Worm (Caenorhabditis elegans) whole organism, L4 larva: Measurements from ENCODE around the gene set-16.

Source experiments
- ZK546.5 ChIP-seq, 2 experiments: sonication (generic microtip); optimal IDR thresholded peaks; 2 replicates each; lab custom pipeline; 2017; ENCODE audit warnings: missing biosample characterization in 2 of 2, missing genetic modification characterization in 2 of 2
- ceh-28 ChIP-seq: fragments of 150-350 bp; optimal IDR thresholded peaks from 2 replicates; lab custom pipeline; 2014; ENCODE audit warnings: missing biosample characterization, missing genetic modification reagents, missing genetic modification characterization
- ces-1 ChIP-seq: fragments of 150-350 bp; sonication (generic microtip); optimal IDR thresholded peaks from 4 replicates; lab custom pipeline; 2014; ENCODE audit warnings: missing biosample characterization, missing genetic modification reagents, missing genetic modification characterization
- daf-12 ChIP-seq: fragments of 150-350 bp; optimal IDR thresholded peaks from 2 replicates; lab custom pipeline; 2014; ENCODE audit warnings: missing biosample characterization, missing genetic modification reagents, missing genetic modification characterization
- daf-16 ChIP-seq, 3 experiments: sonication (generic microtip); optimal IDR thresholded peaks; 2 replicates each; lab custom pipeline; 2016 to 2017; ENCODE audit warnings: missing genetic modification characterization in 3 of 3, missing genetic modification reagents in 3 of 3, mild to moderate bottlenecking in 2 of 3, missing compliant biosample characterization in 2 of 3, missing biosample characterization in 1 of 3, moderate library complexity in 1 of 3
- daf-19 ChIP-seq: fragments of 200-800 bp; sonication (Bioruptor generic); conservative IDR thresholded peaks from 2 replicates; pipeline ENCODE4 v1.3.6; 2022; ENCODE audit warnings: missing genetic modification characterization, missing compliant biosample characterization
- daf-8 ChIP-seq: fragments of 200-800 bp; sonication (Bioruptor generic); IDR thresholded peaks from 2 replicates; pipeline ENCODE4 v1.3.6; 2022; ENCODE audit warnings: missing genetic modification characterization, missing compliant biosample characterization
- dmd-6 ChIP-seq: fragments of 200-800 bp; sonication (Bioruptor generic); IDR thresholded peaks from 2 replicates; pipeline ENCODE4 v1.3.6; 2022; ENCODE audit warnings: missing genetic modification reagents, missing genetic modification characterization, missing compliant biosample characterization
- dpl-1 ChIP-seq: fragments of 150-350 bp; optimal IDR thresholded peaks from 2 replicates; lab custom pipeline; 2014; ENCODE audit warnings: missing biosample characterization, missing genetic modification reagents, missing genetic modification characterization
- duxl-1 ChIP-seq: sonication (generic microtip); optimal IDR thresholded peaks from 2 replicates; lab custom pipeline; 2016; ENCODE audit warnings: mild to moderate bottlenecking, missing genetic modification characterization, moderate library complexity, missing compliant biosample characterization; ENCODE audit not compliant: poor library complexity
- dve-1 ChIP-seq: sonication (generic microtip); optimal IDR thresholded peaks from 2 replicates; lab custom pipeline; 2017; ENCODE audit warnings: antibody characterized with exemption, mild to moderate bottlenecking, missing genetic modification characterization, missing compliant biosample characterization; ENCODE audit not compliant: insufficient read depth
- hlh-30 ChIP-seq: sonication (generic microtip); optimal IDR thresholded peaks from 2 replicates; lab custom pipeline; 2017; ENCODE audit warnings: antibody characterized with exemption, mild to moderate bottlenecking, missing genetic modification characterization, missing compliant biosample characterization; ENCODE audit not compliant: insufficient read depth
- lin-38 ChIP-seq: fragments of 200-800 bp; sonication (Bioruptor generic); IDR thresholded peaks from 2 replicates; pipeline ENCODE4 v1.3.6; 2022; ENCODE audit warnings: missing genetic modification reagents, missing genetic modification characterization, missing compliant biosample characterization
- lsy-2 ChIP-seq, 2 experiments: fragments of 150-350 bp in 1 of 2; sonication (generic microtip) in 1 of 2; optimal IDR thresholded peaks; 2 replicates each; lab custom pipeline; 2014 to 2017; ENCODE audit warnings: missing biosample characterization in 2 of 2, missing genetic modification characterization in 2 of 2
- mxl-3 ChIP-seq: fragments of 200-800 bp; sonication (Bioruptor generic); optimal IDR thresholded peaks from 2 replicates; lab custom pipeline; 2018; ENCODE audit warnings: mild to moderate bottlenecking, missing genetic modification characterization, missing compliant biosample characterization
- nhr-28 ChIP-seq: fragments of 150-350 bp; optimal IDR thresholded peaks from 2 replicates; lab custom pipeline; 2014; ENCODE audit warnings: missing biosample characterization, missing genetic modification characterization
- nhr-77 ChIP-seq: fragments of 150-350 bp; optimal IDR thresholded peaks from 2 replicates; lab custom pipeline; 2014; ENCODE audit warnings: missing biosample characterization, missing genetic modification characterization
- php-3 ChIP-seq: fragments of 200-800 bp; sonication (Bioruptor generic); IDR thresholded peaks from 2 replicates; pipeline ENCODE4 v1.3.6; 2022; ENCODE audit warnings: missing genetic modification reagents, missing genetic modification characterization, missing compliant biosample characterization
- pqm-1 ChIP-seq: sonication (generic microtip); optimal IDR thresholded peaks from 2 replicates; lab custom pipeline; 2017; ENCODE audit warnings: missing biosample characterization, missing genetic modification characterization
- tag-97 ChIP-seq: fragments of 200-800 bp; sonication (Bioruptor generic); IDR thresholded peaks from 2 replicates; pipeline ENCODE4 v1.3.6; 2022; ENCODE audit warnings: missing genetic modification characterization, missing compliant biosample characterization
- unc-62 ChIP-seq, 3 experiments: fragments of 150-350 bp in 1 of 3; sonication (generic microtip); optimal IDR thresholded peaks in 2 of 3; peaks in 1 of 3; 1 replicate in 1 of 3; 2 replicates in 2 of 3; lab custom pipeline; 2014 to 2017; ENCODE audit warnings: missing biosample characterization in 3 of 3, missing genetic modification characterization in 3 of 3, missing genetic modification reagents in 3 of 3, missing genotype in 1 of 3
- zfp-3 ChIP-seq: fragments of 200-800 bp; sonication (Bioruptor generic); conservative IDR thresholded peaks from 2 replicates; pipeline ENCODE4 v1.3.6; 2022; ENCODE audit warnings: missing genetic modification reagents, missing genetic modification characterization, missing compliant biosample characterization
- ztf-11 ChIP-seq: fragments of 150-350 bp; optimal IDR thresholded peaks from 2 replicates; lab custom pipeline; 2014; ENCODE audit warnings: missing biosample characterization, missing genetic modification characterization

Gene set-16

ce11 chrIII:13669519-13669918 is 25.8 kb downstream of the set-16 start:
- TF ChIP-seq dpl-1 (GFP tag; lab: Kevin White, UChicago) (no peak), ceh-28 (tag; lab: Kevin White, UChicago) (no peak), unc-62 (GFP tag; optimal IDR thresholded peaks at IDR 0.05 in 1 of 2; lab: Kevin White, UChicago) (peak in 1 of 2 experiments; percentile 92), unc-62 (tag; optimal IDR thresholded peaks at IDR 0.05; lab: Kevin White, UChicago) (no peak), dmd-6 (GFP tag; lab: Robert Waterston, UW) (no peak), ces-1 (GFP tag; lab: Kevin White, UChicago) (no peak), daf-8 (no peak)
- TF ChIP-seq, all 104 proteins: peak for 1

- TF ChIP-seq tag-97 (GFP tag; lab: Robert Waterston, UW) (no peak), nhr-28 (tag; lab: Kevin White, UChicago) (peak; percentile 41), daf-16 (GFP tag; optimal IDR thresholded peaks at IDR 0.05; lab: Kevin White, UChicago) (no peak), daf-16 (tag; optimal IDR thresholded peaks at IDR 0.05; lab: Kevin White, UChicago) (peak; percentile 47), dmd-6 (GFP tag; lab: Robert Waterston, UW) (peak; percentile 48; the same call in 1 of the 2 replicates), zfp-3 (GFP tag; lab: Robert Waterston, UW) (no peak), pqm-1 (peak; percentile 52), dve-1 (peak; percentile 51), mxl-3 (GFP tag; lab: Kevin White, UChicago) (peak; percentile 37), hlh-30 (tag; lab: Kevin White, UChicago) (peak; percentile 5), php-3 (GFP tag; lab: Robert Waterston, UW) (0 out of 2 replicates have a peak, but pooled peaks have one; percentile 47)
Observed at ce11 chrIII:13672654-13673330, 29.1 kb downstream of the set-16 start, which contains the start of gene aqp-11. TSS of gene aqp-11 (plus strand) at chrIII:13673280.

- TF ChIP-seq lin-38 (GFP tag; lab: Robert Waterston, UW) (no peak), zfp-3 (GFP tag; lab: Robert Waterston, UW) (no peak), daf-16 (GFP tag; optimal IDR thresholded peaks at IDR 0.05; lab: Kevin White, UChicago) (no peak), daf-16 (tag; optimal IDR thresholded peaks at IDR 0.05; lab: Kevin White, UChicago) (peak; percentile 41), dve-1 (peak; percentile 42), duxl-1 (tag; lab: Kevin White, UChicago) (no peak), ztf-11 (tag; lab: Kevin White, UChicago) (no peak), nhr-28 (tag; lab: Kevin White, UChicago) (peak; percentile 69), pqm-1 (peak; percentile 76), unc-62 (GFP tag; optimal IDR thresholded peaks at IDR 0.05 in 1 of 2; lab: Kevin White, UChicago) (peak in 1 of 2 experiments; percentile 71), unc-62 (tag; optimal IDR thresholded peaks at IDR 0.05; lab: Kevin White, UChicago) (no peak), nhr-77 (tag; lab: Kevin White, UChicago) (no peak)
Observed at ce11 chrIII:13678761-13679495, 35.2 kb downstream of the set-16 start, which contains the start of gene sid-2. TSS of gene sid-2 (plus strand) at chrIII:13679445.

ce11 chrIII:13682019-13682418 is 38.3 kb downstream of the set-16 start:
- TF ChIP-seq unc-62 (GFP tag; optimal IDR thresholded peaks at IDR 0.05 in 1 of 2; lab: Kevin White, UChicago) (peak in 1 of 2 experiments; percentile 92), unc-62 (tag; optimal IDR thresholded peaks at IDR 0.05; lab: Kevin White, UChicago) (no peak), daf-19 (GFP tag; lab: Robert Waterston, UW) (no peak)

- no peak for TF ChIP-seq ZK546.5 (tag; optimal IDR thresholded peaks at IDR 0.05; lab: Kevin White, UChicago)
- peak in 1 of 2 experiments; percentile 61 for TF ChIP-seq lsy-2 (tag; optimal IDR thresholded peaks at IDR 0.05; lab: Kevin White, UChicago)
Observed at ce11 chrIII:13683275-13683674, 39.6 kb downstream of the set-16 start.

- no peak for TF ChIP-seq daf-12 (tag; lab: Kevin White, UChicago)
- TF ChIP-seq unc-62 (GFP tag; optimal IDR thresholded peaks at IDR 0.05 in 1 of 2; lab: Kevin White, UChicago), result peak in 1 of 2 experiments; percentile 95
- TF ChIP-seq unc-62 (tag; optimal IDR thresholded peaks at IDR 0.05; lab: Kevin White, UChicago), result no peak
Observed at ce11 chrIII:13684236-13684635, 40.5 kb downstream of the set-16 start.
